Worm (Caenorhabditis elegans) whole organism, L4 larva: Measurements from ENCODE around the gene C35D6.13.
"Not testable (repeated sequence)": the region's sequence is repeated elsewhere in the genome, so short reads cannot be mapped to it uniquely, and the experiment has no call there.

Experiments
- ZK546.5 ChIP-seq, 2 experiments: sonication (generic microtip); optimal IDR thresholded peaks; 2 replicates each; lab custom pipeline; 2017; ENCODE audit warnings: missing biosample characterization in 2 of 2, missing genetic modification characterization in 2 of 2
- ceh-82 ChIP-seq: sonication (generic microtip); optimal IDR thresholded peaks from 2 replicates; lab custom pipeline; 2017; ENCODE audit warnings: missing biosample characterization, missing genetic modification characterization
- fos-1 ChIP-seq: fragments of 150-350 bp; optimal IDR thresholded peaks from 2 replicates; lab custom pipeline; 2014; ENCODE audit warnings: missing biosample characterization, missing genetic modification characterization
- mdl-1 ChIP-seq, 2 experiments: fragments of 150-350 bp in 1 of 2; sonication (generic microtip) in 1 of 2; optimal IDR thresholded peaks; 2 replicates each; lab custom pipeline; 2014 to 2017; ENCODE audit warnings: missing biosample characterization in 2 of 2, missing genetic modification characterization in 2 of 2
- pha-4 ChIP-seq, 2 experiments: fragments of 150-350 bp in 1 of 2; fragments of 200-800 bp in 1 of 2; sonication (Bioruptor generic) in 1 of 2; IDR thresholded peaks in 1 of 2; optimal IDR thresholded peaks in 1 of 2; 2 replicates each; pipeline versions ENCODE4 v1.3.6 to Lab custom; 2014 to 2022; ENCODE audit warnings: missing genetic modification characterization in 2 of 2, missing genetic modification reagents in 2 of 2, missing biosample characterization in 1 of 2, missing compliant biosample characterization in 1 of 2
- rbr-2 ChIP-seq: sonication (generic microtip); optimal IDR thresholded peaks from 2 replicates; lab custom pipeline; 2016; ENCODE audit warnings: missing genotype, missing genetic modification characterization, missing compliant biosample characterization
- snpc-4 ChIP-seq: fragments of 150-350 bp; optimal IDR thresholded peaks from 2 replicates; lab custom pipeline; 2014; ENCODE audit warnings: missing biosample characterization, missing genetic modification characterization
- zip-2 ChIP-seq: fragments of 150-350 bp; optimal IDR thresholded peaks from 2 replicates; lab custom pipeline; 2014; ENCODE audit warnings: missing biosample characterization, missing genetic modification characterization

ce11 chrIV:16307925-16308324 lies 28.9 kb upstream of the C35D6.13 start, which contains the start of gene rac-2:
- not testable (repeated sequence) for TF ChIP-seq ZK546.5 (tag; optimal IDR thresholded peaks at IDR 0.05; lab: Kevin White, UChicago); fos-1 (tag; lab: Kevin White, UChicago); mdl-1 (tag; optimal IDR thresholded peaks at IDR 0.05; lab: Kevin White, UChicago); snpc-4 (tag; lab: Kevin White, UChicago); rbr-2; ceh-82 (tag; lab: Kevin White, UChicago); zip-2 (tag; lab: Kevin White, UChicago); pha-4 (GFP tag; IDR thresholded peaks at IDR 0.05; lab: Robert Waterston, UW); pha-4 (tag; optimal IDR thresholded peaks at IDR 0.05; lab: Kevin White, UChicago)
